Worm (Caenorhabditis elegans) whole organism, L1 larva: ENCODE measurements around the gene mpdu-1.

Experiments used
- C34B4.2 ChIP-seq: sonication (generic microtip); optimal IDR thresholded peaks from 2 replicates; lab custom pipeline; 2017; ENCODE audit warnings: mild to moderate bottlenecking, missing genetic modification characterization, missing compliant biosample characterization
- F16B12.6 ChIP-seq: fragments of 150-350 bp; optimal IDR thresholded peaks from 2 replicates; lab custom pipeline; 2014; ENCODE audit warnings: missing biosample characterization, missing genetic modification characterization
- alr-1 ChIP-seq: fragments of 200-800 bp; sonication (Bioruptor generic); optimal IDR thresholded peaks from 2 replicates; lab custom pipeline; 2018; ENCODE audit warnings: borderline replicate concordance, mild to moderate bottlenecking, missing genetic modification characterization, missing compliant biosample characterization
- ceh-8 ChIP-seq: fragments of 200-800 bp; sonication (Bioruptor generic); optimal IDR thresholded peaks from 2 replicates; lab custom pipeline; 2018; ENCODE audit warnings: mild to moderate bottlenecking, missing genetic modification characterization, moderate library complexity, missing compliant biosample characterization
- ceh-82 ChIP-seq, 3 experiments: fragments of 150-350 bp in 1 of 3; sonication (generic microtip) in 2 of 3; optimal IDR thresholded peaks; 2 replicates each; lab custom pipeline; 2014 to 2017; ENCODE audit warnings: missing biosample characterization in 3 of 3, missing genetic modification characterization in 3 of 3
- ceh-90 ChIP-seq: sonication (generic microtip); optimal IDR thresholded peaks from 2 replicates; lab custom pipeline; 2016; ENCODE audit warnings: missing genetic modification characterization, missing compliant biosample characterization
- efl-1 ChIP-seq, 4 experiments: fragments of 150-350 bp; optimal IDR thresholded peaks in 3 of 4; peaks in 1 of 4; 1 replicate in 1 of 4; 2 replicates in 3 of 4; lab custom pipeline; 2014; ENCODE audit warnings: missing biosample characterization in 2 of 4, missing genetic modification characterization in 2 of 4, missing genetic modification reagents in 2 of 4
- efl-3 ChIP-seq: fragments of 200-800 bp; sonication (Bioruptor generic); optimal IDR thresholded peaks from 2 replicates; lab custom pipeline; 2018; ENCODE audit warnings: mild to moderate bottlenecking, missing genetic modification characterization, missing compliant biosample characterization
- elt-2 ChIP-seq: sonication (generic microtip); optimal IDR thresholded peaks from 2 replicates; lab custom pipeline; 2016; ENCODE audit warnings: missing genetic modification characterization, mild to moderate bottlenecking, inconsistent platforms, missing compliant biosample characterization, missing genetic modification reagents
- elt-3 ChIP-seq, 6 experiments: fragments of 150-350 bp in 1 of 6; sonication (generic microtip); optimal IDR thresholded peaks; 2 replicates each; lab custom pipeline; 2017 to 2018; ENCODE audit warnings: missing biosample characterization in 6 of 6, missing genetic modification characterization in 6 of 6, inconsistent platforms in 1 of 6
- fkh-4 ChIP-seq: sonication (generic microtip); optimal IDR thresholded peaks from 2 replicates; lab custom pipeline; 2016; ENCODE audit warnings: missing compliant biosample characterization, missing genetic modification characterization, borderline replicate concordance
- fkh-8 ChIP-seq: sonication (generic microtip); optimal IDR thresholded peaks from 2 replicates; lab custom pipeline; 2016; ENCODE audit warnings: mild to moderate bottlenecking, missing genetic modification characterization, missing compliant biosample characterization
- hlh-17 ChIP-seq: fragments of 200-800 bp; sonication (Bioruptor generic); optimal IDR thresholded peaks from 2 replicates; lab custom pipeline; 2018; ENCODE audit warnings: missing genetic modification characterization, mild to moderate bottlenecking, missing compliant biosample characterization, moderate library complexity, borderline replicate concordance
- irx-1 ChIP-seq: sonication (generic microtip); optimal IDR thresholded peaks from 2 replicates; lab custom pipeline; 2016; ENCODE audit warnings: missing genetic modification characterization, missing compliant biosample characterization
- jun-1 ChIP-seq: fragments of 150-350 bp; optimal IDR thresholded peaks from 2 replicates; lab custom pipeline; 2014; ENCODE audit warnings: missing biosample characterization, missing genetic modification reagents, missing genetic modification characterization
- lin-15B ChIP-seq: fragments of 150-350 bp; sonication (generic microtip); optimal IDR thresholded peaks from 3 replicates; lab custom pipeline; 2014; ENCODE audit warnings: missing biosample characterization, missing genetic modification characterization
- lin-35 ChIP-seq, 2 experiments: fragments of 150-350 bp; optimal IDR thresholded peaks; 2 replicates each; lab custom pipeline; 2014; ENCODE audit warnings: missing biosample characterization in 2 of 2, missing genetic modification characterization in 2 of 2, missing genetic modification reagents in 2 of 2
- mdl-1 ChIP-seq, 2 experiments: fragments of 150-350 bp; optimal IDR thresholded peaks; 2 replicates each; lab custom pipeline; 2014 to 2017; ENCODE audit warnings: missing biosample characterization in 2 of 2, missing genetic modification characterization in 2 of 2, inconsistent platforms in 1 of 2
- mep-1 ChIP-seq: fragments of 150-350 bp; optimal IDR thresholded peaks from 2 replicates; lab custom pipeline; 2014; ENCODE audit warnings: missing biosample characterization, missing genetic modification characterization
- nhr-19 ChIP-seq: fragments of 200-800 bp; sonication (Bioruptor generic); conservative IDR thresholded peaks from 2 replicates; pipeline ENCODE4 v1.3.6; 2022; ENCODE audit warnings: missing genetic modification characterization, missing compliant biosample characterization
- nhr-237 ChIP-seq: fragments of 150-350 bp; optimal IDR thresholded peaks from 2 replicates; lab custom pipeline; 2014; ENCODE audit warnings: missing biosample characterization, missing genetic modification characterization
- nhr-76 ChIP-seq: sonication (generic microtip); optimal IDR thresholded peaks from 2 replicates; lab custom pipeline; 2017; ENCODE audit warnings: missing biosample characterization, missing genetic modification characterization
- nhr-84 ChIP-seq: sonication (generic microtip); optimal IDR thresholded peaks from 2 replicates; lab custom pipeline; 2017; ENCODE audit warnings: missing biosample characterization, missing genetic modification characterization
- pag-3 ChIP-seq: sonication (generic microtip); optimal IDR thresholded peaks from 2 replicates; lab custom pipeline; 2017; ENCODE audit warnings: missing genetic modification characterization, mild to moderate bottlenecking, missing compliant biosample characterization, antibody characterized with exemption, borderline replicate concordance; ENCODE audit not compliant: insufficient read depth
- rnt-1 ChIP-seq: sonication (generic microtip); optimal IDR thresholded peaks from 2 replicates; lab custom pipeline; 2016; ENCODE audit warnings: mild to moderate bottlenecking, missing genetic modification characterization, moderate library complexity, missing compliant biosample characterization
- skn-1 ChIP-seq: fragments of 150-350 bp; optimal IDR thresholded peaks from 2 replicates; lab custom pipeline; 2014; ENCODE audit warnings: missing biosample characterization, missing genetic modification characterization
- snpc-4 ChIP-seq: fragments of 150-350 bp; optimal IDR thresholded peaks from 2 replicates; lab custom pipeline; 2014; ENCODE audit warnings: missing biosample characterization, missing genetic modification characterization
- tbx-2 ChIP-seq: sonication (generic microtip); optimal IDR thresholded peaks from 2 replicates; lab custom pipeline; 2016; ENCODE audit warnings: missing genetic modification characterization, missing compliant biosample characterization
- unc-62 ChIP-seq: fragments of 150-350 bp; optimal IDR thresholded peaks from 2 replicates; lab custom pipeline; 2014; ENCODE audit warnings: missing biosample characterization, missing genetic modification reagents, missing genetic modification characterization
- zag-1 ChIP-seq: fragments of 150-350 bp; optimal IDR thresholded peaks from 2 replicates; lab custom pipeline; 2014; ENCODE audit warnings: missing biosample characterization, missing genetic modification characterization
- ztf-11 ChIP-seq, 2 experiments: sonication (generic microtip); optimal IDR thresholded peaks; 2 replicates each; lab custom pipeline; 2016 to 2017; ENCODE audit warnings: missing genetic modification characterization in 2 of 2, missing biosample characterization in 1 of 2, missing compliant biosample characterization in 1 of 2
- ztf-4 ChIP-seq: fragments of 150-350 bp; optimal IDR thresholded peaks from 2 replicates; lab custom pipeline; 2014; ENCODE audit warnings: missing biosample characterization, missing genetic modification characterization

mpdu-1 gene

ce11 chrV:8370705-8371104 lies 11.7 kb upstream of the mpdu-1 start, which contains the start of gene gpa-2:
Gene gpa-2 (plus strand): TSS chrV:8371005.
- no peak for TF ChIP-seq elt-3 (tag; optimal IDR thresholded peaks at IDR 0.05; lab: Kevin White, UChicago)
- no peak for TF ChIP-seq hlh-17 (GFP tag; lab: Kevin White, UChicago)
- no peak for TF ChIP-seq nhr-84 (tag; lab: Kevin White, UChicago)
- TF ChIP-seq irx-1 (tag; lab: Kevin White, UChicago): no peak
- TF ChIP-seq ceh-82 (tag; optimal IDR thresholded peaks at IDR 0.05; lab: Kevin White, UChicago): no peak
- TF ChIP-seq F16B12.6: no peak
- no peak for TF ChIP-seq lin-35 (GFP tag; optimal IDR thresholded peaks at IDR 0.05; lab: Kevin White, UChicago)
- TF ChIP-seq tbx-2 (tag; lab: Kevin White, UChicago): no peak
- TF ChIP-seq unc-62: no peak
- no peak for TF ChIP-seq mdl-1 (tag; optimal IDR thresholded peaks at IDR 0.05; lab: Kevin White, UChicago)
- TF ChIP-seq pag-3 (tag; lab: Kevin White, UChicago): no peak
- TF ChIP-seq nhr-76 (tag; lab: Kevin White, UChicago): no peak
- no peak for TF ChIP-seq rnt-1 (tag; lab: Kevin White, UChicago)
- TF ChIP-seq fkh-4 (tag; lab: Kevin White, UChicago): no peak
- TF ChIP-seq C34B4.2 (tag; lab: Kevin White, UChicago): no peak

- TF ChIP-seq snpc-4 (tag; lab: Kevin White, UChicago): no peak
- TF ChIP-seq alr-1 (tag; lab: Kevin White, UChicago): peak; percentile 38
Observed at ce11 chrV:8359792-8360191, 829 bp upstream of the mpdu-1 start, which contains the start of gene F38E1.6. Gene F38E1.6 (plus strand): TSS chrV:8360092.

- no peak for TF ChIP-seq lin-15B (tag; lab: Kevin White, UChicago)
- TF ChIP-seq efl-1 (optimal IDR thresholded peaks at IDR 0.05; lab: Kevin White, UChicago): no peak
- peak in 1 of 2 experiments; percentile 63 for TF ChIP-seq efl-1 (GFP tag; optimal IDR thresholded peaks at IDR 0.05 in 1 of 2; lab: Kevin White, UChicago)
Observed at ce11 chrV:8358702-8359101, 261 bp downstream of the mpdu-1 start.

ce11 chrV:8357756-8358155 lies 1.2 kb downstream of the mpdu-1 start:
- TF ChIP-seq ztf-4 (tag; lab: Kevin White, UChicago) (no peak), nhr-84 (tag; lab: Kevin White, UChicago) (no peak), skn-1 (tag; lab: Kevin White, UChicago) (no peak), mep-1 (tag; lab: Kevin White, UChicago) (no peak), F16B12.6 (no peak), nhr-19 (GFP tag; lab: Robert Waterston, UW) (no peak), jun-1 (no peak), pag-3 (tag; lab: Kevin White, UChicago) (no peak), elt-2 (tag; lab: Kevin White, UChicago) (no peak), efl-3 (GFP tag; lab: Kevin White, UChicago) (no peak), nhr-237 (no peak), fkh-8 (tag; lab: Kevin White, UChicago) (no peak), ztf-11 (tag; optimal IDR thresholded peaks at IDR 0.05; lab: Kevin White, UChicago) (no peak), ceh-90 (tag; lab: Kevin White, UChicago) (no peak), ceh-8 (GFP tag; lab: Kevin White, UChicago) (no peak), zag-1 (tag; lab: Kevin White, UChicago) (no peak), lin-15B (tag; lab: Kevin White, UChicago) (no peak)
